Fruit fly (Drosophila melanogaster): ENCODE data around the gene CG44215.

The CG44215 gene

DNA sequence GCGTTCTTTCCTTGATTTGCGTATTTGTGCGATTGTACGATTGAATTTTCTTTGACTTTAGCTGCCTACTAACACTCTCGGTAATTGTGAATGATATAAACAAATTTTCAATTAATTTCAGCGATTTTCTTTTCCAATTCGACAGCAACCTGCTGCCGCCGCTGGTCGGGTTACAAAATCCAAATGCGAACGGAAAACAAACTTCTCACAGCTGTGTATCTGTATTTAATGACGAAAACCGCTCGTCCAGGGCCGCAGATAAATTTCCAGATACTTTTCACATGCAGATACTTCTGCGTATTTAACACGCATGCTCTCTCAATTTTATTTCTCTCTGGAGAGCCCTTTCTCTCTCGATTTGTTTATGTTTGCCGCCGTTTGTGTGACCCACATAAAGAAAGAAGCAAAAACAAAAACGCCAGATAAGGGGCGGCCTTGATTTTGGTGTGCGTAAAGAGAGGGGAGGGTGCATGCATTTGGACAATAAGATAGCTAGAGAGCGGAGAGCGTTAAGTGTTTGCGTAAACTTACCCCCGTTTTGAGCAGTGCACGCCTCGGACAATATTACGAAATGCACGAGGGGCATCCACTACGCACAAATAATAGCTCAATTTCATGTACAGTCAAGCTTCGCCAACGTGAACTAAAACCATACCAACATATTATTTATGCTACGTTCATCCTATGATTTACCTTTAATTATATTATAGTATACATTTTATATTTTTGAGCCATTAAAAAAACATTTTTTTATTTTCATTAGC lies 45.9 kb downstream of the CG44215 start, which contains the start of gene CG12402 (continued):
- TF ChIP-seq kni (GFP tag; optimal IDR thresholded peaks at IDR 0.05) (peak; percentile 98), Hey (tag; optimal IDR thresholded peaks at IDR 0.05) (no peak), CG2678 (tag; optimal IDR thresholded peaks at IDR 0.05) (peak; percentile 87), maf-S (GFP tag; optimal IDR thresholded peaks at IDR 0.05) (no peak), stwl (tag; optimal IDR thresholded peaks at IDR 0.05) (peak; percentile 6), Sox100B (GFP tag; optimal IDR thresholded peaks at IDR 0.05) (peak; percentile 84), Hr78 (GFP tag; optimal IDR thresholded peaks at IDR 0.05) (peak in 1 of 2 experiments; percentile 68), lilli (GFP tag; optimal IDR thresholded peaks at IDR 0.05) (peak; percentile 69), her (GFP tag; optimal IDR thresholded peaks at IDR 0.05) (peak; percentile 72), Usf (GFP tag; optimal IDR thresholded peaks at IDR 0.05) (no peak), slp2 (GFP tag; optimal IDR thresholded peaks at IDR 0.05) (peak; percentile 65), Ets97D (GFP tag; optimal IDR thresholded peaks at IDR 0.05) (no peak), CG11085 (GFP tag; IDR thresholded peaks at IDR 0.05) (0 out of 2 replicates have a peak, but pooled peaks have one; percentile 10), ssp (GFP tag; IDR thresholded peaks at IDR 0.05) (peak; percentile 69), CG8089 (GFP tag; optimal IDR thresholded peaks at IDR 0.05) (peak; percentile 61), HLH3B (GFP tag; IDR thresholded peaks at IDR 0.05) (peak; percentile 77), CG1233 (GFP tag; optimal IDR thresholded peaks at IDR 0.05) (peak; percentile 81), Fer3 (tag; optimal IDR thresholded peaks at IDR 0.05) (peak; percentile 83), CG17612 (GFP tag; IDR thresholded peaks at IDR 0.05) (peak; percentile 63), CG33213 (GFP tag; optimal IDR thresholded peaks at IDR 0.05) (no peak), exex (tag; optimal IDR thresholded peaks at IDR 0.05) (no peak), ash1 (GFP tag; optimal IDR thresholded peaks at IDR 0.05) (peak; percentile 49), Hmx (GFP tag; optimal IDR thresholded peaks at IDR 0.05) (no peak), dan (GFP tag; IDR thresholded peaks at IDR 0.05) (no peak), CG10209 (GFP tag; optimal IDR thresholded peaks at IDR 0.05) (peak; percentile 77), NfI (GFP tag; optimal IDR thresholded peaks at IDR 0.05) (peak; percentile 78), pzg (GFP tag; optimal IDR thresholded peaks at IDR 0.05) (no peak), CoRest (tag; optimal IDR thresholded peaks at IDR 0.05) (peak; percentile 85), CG17186 (GFP tag; optimal IDR thresholded peaks at IDR 0.05) (peak; percentile 50), bigmax (GFP tag; optimal IDR thresholded peaks at IDR 0.05) (no peak), vnd (GFP tag; IDR thresholded peaks at IDR 0.05; ENCODE audit: partially characterized antibody) (no peak), CG12071 (GFP tag; optimal IDR thresholded peaks at IDR 0.05) (peak; percentile 81), CG13894 (tag; optimal IDR thresholded peaks at IDR 0.05) (peak; percentile 63), CG17912 (GFP tag; optimal IDR thresholded peaks at IDR 0.05) (peak; percentile 9), CG11093 (GFP tag; IDR thresholded peaks at IDR 0.05) (peak; percentile 76; the same call in 2 of the 3 replicates), gsb (GFP tag; IDR thresholded peaks at IDR 0.05) (peak; percentile 81), CG12155 (GFP tag; optimal IDR thresholded peaks at IDR 0.05) (peak; percentile 68), H2.0 (GFP tag; IDR thresholded peaks at IDR 0.05) (peak; percentile 86), Bteb2 (GFP tag; optimal IDR thresholded peaks at IDR 0.05) (peak; percentile 9), run (tag; optimal IDR thresholded peaks at IDR 0.05) (peak; percentile 76), trh (GFP tag; optimal IDR thresholded peaks at IDR 0.05) (peak; percentile 74), Max (GFP tag; optimal IDR thresholded peaks at IDR 0.05) (peak; percentile 56), scrt (GFP tag; optimal IDR thresholded peaks at IDR 0.05) (peak; percentile 64), dm (GFP tag; optimal IDR thresholded peaks at IDR 0.05) (peak; percentile 60), ttk (GFP tag; IDR thresholded peaks at IDR 0.05) (peak; percentile 85), cad (GFP tag; optimal IDR thresholded peaks at IDR 0.05) (no peak), CG1529 (GFP tag; optimal IDR thresholded peaks at IDR 0.05) (peak; percentile 68), CG11560 (tag; IDR thresholded peaks at IDR 0.05) (no peak), sug (tag; optimal IDR thresholded peaks at IDR 0.05) (peak; percentile 72)

Data from whole organism, embryonic.